Fruit fly (Drosophila melanogaster) whole organism, embryonic: ENCODE measurements around the gene ppk.

ENCODE experiments used
- BEAF-32 ChIP-seq: fragments of 200-800 bp; sonication (Bioruptor generic); optimal IDR thresholded peaks from 3 replicates; lab custom pipeline; 2017; ENCODE audit warnings: missing biosample characterization, missing genetic modification characterization, mild to moderate bottlenecking, moderate library complexity, missing genetic modification reagents
- Bgb ChIP-seq: fragments of 200-800 bp; sonication (Bioruptor generic); IDR thresholded peaks from 2 replicates; pipeline ENCODE4 v1.3.6; 2022; ENCODE audit warnings: missing biosample characterization, missing genetic modification characterization; ENCODE audit not compliant: partially characterized antibody
- BtbVII ChIP-seq: fragments of 200-800 bp; sonication (Bioruptor generic); optimal IDR thresholded peaks from 3 replicates; lab custom pipeline; 2017; ENCODE audit warnings: missing biosample characterization, mild to moderate bottlenecking, missing genetic modification characterization
- CG10431 ChIP-seq: fragments of 200-800 bp; sonication (Bioruptor generic); optimal IDR thresholded peaks from 3 replicates; lab custom pipeline; 2018; ENCODE audit warnings: missing biosample characterization, mild to moderate bottlenecking, missing genetic modification characterization
- CG10979 ChIP-seq: fragments of 200-800 bp; sonication (Bioruptor generic); optimal IDR thresholded peaks from 2 replicates; lab custom pipeline; 2018; ENCODE audit warnings: missing biosample characterization, mild to moderate bottlenecking, missing genetic modification characterization, moderate library complexity
- CG11456 ChIP-seq: fragments of 200-800 bp; sonication (Bioruptor generic); IDR thresholded peaks from 3 replicates; pipeline ENCODE4 v1.3.6; 2022; ENCODE audit warnings: missing biosample characterization, missing genetic modification characterization
- CG12219 ChIP-seq: fragments of 200-800 bp; sonication (Bioruptor generic); optimal IDR thresholded peaks from 3 replicates; lab custom pipeline; 2018; ENCODE audit warnings: missing biosample characterization, mild to moderate bottlenecking, missing genetic modification characterization
- CG12236 ChIP-seq: fragments of 200-800 bp; sonication (Bioruptor generic); optimal IDR thresholded peaks from 2 replicates; lab custom pipeline; 2016; ENCODE audit warnings: missing biosample characterization, missing genetic modification characterization
- CG13123 ChIP-seq: fragments of 200-800 bp; sonication (Bioruptor generic); optimal IDR thresholded peaks from 2 replicates; lab custom pipeline; 2016; ENCODE audit warnings: missing biosample characterization, missing genetic modification characterization
- CG14441 ChIP-seq: fragments of 200-800 bp; sonication (Bioruptor generic); IDR thresholded peaks from 2 replicates; pipeline ENCODE4 v1.3.6; 2022; ENCODE audit warnings: missing biosample characterization, missing genetic modification characterization
- CG15514 ChIP-seq: fragments of 200-800 bp; sonication (Bioruptor generic); optimal IDR thresholded peaks from 3 replicates; lab custom pipeline; 2017; ENCODE audit warnings: missing biosample characterization, missing genetic modification characterization, mild to moderate bottlenecking, moderate library complexity, missing genetic modification reagents
- CG17829 ChIP-seq: fragments of 200-800 bp; optimal IDR thresholded peaks from 2 replicates; lab custom pipeline; 2019; ENCODE audit warnings: missing biosample characterization, mild to moderate bottlenecking, missing genetic modification characterization, moderate library complexity
- CG1792 ChIP-seq: fragments of 200-800 bp; sonication (Bioruptor generic); optimal IDR thresholded peaks from 2 replicates; lab custom pipeline; 2016; ENCODE audit warnings: missing biosample characterization, missing genetic modification characterization
- CG31224 ChIP-seq: fragments of 200-800 bp; sonication (Bioruptor generic); IDR thresholded peaks from 2 replicates; pipeline ENCODE4 v1.3.6; 2022; ENCODE audit warnings: missing biosample characterization, missing genetic modification characterization
- CG6683 ChIP-seq: fragments of 200-800 bp; sonication (Bioruptor generic); optimal IDR thresholded peaks from 2 replicates; lab custom pipeline; 2017; ENCODE audit warnings: missing biosample characterization, mild to moderate bottlenecking, missing genetic modification characterization, missing genetic modification reagents
- CG8290 ChIP-seq, 3 experiments: fragments of 200-800 bp; sonication (Bioruptor generic); optimal IDR thresholded peaks; 2 replicates each; lab custom pipeline; 2016 to 2019; ENCODE audit warnings: missing biosample characterization in 3 of 3, missing genetic modification characterization in 3 of 3, mild to moderate bottlenecking in 2 of 3, moderate library complexity in 1 of 3
- CrebB ChIP-seq: fragments of 200-800 bp; sonication (Bioruptor generic); optimal IDR thresholded peaks from 3 replicates; lab custom pipeline; 2018; ENCODE audit warnings: missing biosample characterization, mild to moderate bottlenecking, missing genetic modification characterization
- Dad ChIP-seq: fragments of 200-800 bp; sonication (Bioruptor generic); optimal IDR thresholded peaks from 3 replicates; lab custom pipeline; 2016; ENCODE audit warnings: missing biosample characterization, missing genetic modification characterization
- Dfd ChIP-seq, 2 experiments: fragments of >200 bp; optimal IDR thresholded peaks; 2 replicates each; lab custom pipeline; 2017; ENCODE audit warnings: missing biosample characterization in 2 of 2, missing genetic modification characterization in 2 of 2
- Drgx ChIP-seq: fragments of 200-800 bp; sonication (Bioruptor generic); IDR thresholded peaks from 2 replicates; pipeline ENCODE4 v1.3.6; 2022; ENCODE audit warnings: missing biosample characterization, missing genetic modification characterization
- HmgZ ChIP-seq: fragments of 200-800 bp; sonication (Bioruptor generic); optimal IDR thresholded peaks from 2 replicates; lab custom pipeline; 2018; ENCODE audit warnings: missing biosample characterization, mild to moderate bottlenecking, missing genetic modification characterization
- MTF-1 ChIP-seq: fragments of 200-800 bp; sonication (Bioruptor generic); optimal IDR thresholded peaks from 2 replicates; lab custom pipeline; 2018; ENCODE audit warnings: missing biosample characterization, mild to moderate bottlenecking, missing genetic modification characterization, borderline replicate concordance
- Med ChIP-seq: fragments of 200-800 bp; sonication (Bioruptor generic); peaks from one replicate; lab custom pipeline; 2016; ENCODE audit warnings: missing biosample characterization, missing genetic modification characterization, mild to moderate bottlenecking, inconsistent platforms, moderate library complexity
- Mes4 ChIP-seq: fragments of 200-800 bp; sonication (Bioruptor generic); optimal IDR thresholded peaks from 2 replicates; lab custom pipeline; 2016; ENCODE audit warnings: missing biosample characterization, missing genetic modification characterization
- NK7.1 ChIP-seq: fragments of 200-800 bp; sonication (Bioruptor generic); optimal IDR thresholded peaks from 3 replicates; lab custom pipeline; 2016; ENCODE audit warnings: missing biosample characterization, missing genetic modification characterization
- Oli ChIP-seq: fragments of 200-800 bp; sonication (Bioruptor generic); optimal IDR thresholded peaks from 2 replicates; lab custom pipeline; 2018; ENCODE audit warnings: missing biosample characterization, mild to moderate bottlenecking, missing genetic modification characterization, moderate library complexity
- Rfx ChIP-seq: fragments of 200-800 bp; sonication (Bioruptor generic); IDR thresholded peaks from 2 replicates; pipeline ENCODE4 v1.3.6; 2022; ENCODE audit warnings: missing biosample characterization, missing genetic modification characterization
- Vsx1 ChIP-seq: fragments of 200-800 bp; sonication (Bioruptor generic); optimal IDR thresholded peaks from 2 replicates; lab custom pipeline; 2017; ENCODE audit warnings: missing biosample characterization, mild to moderate bottlenecking, missing genetic modification characterization, missing genetic modification reagents
- chm ChIP-seq: fragments of 200-800 bp; sonication (Bioruptor generic); IDR thresholded peaks from 2 replicates; pipeline ENCODE4 v1.3.6; 2022; ENCODE audit warnings: missing biosample characterization, missing genetic modification characterization
- ci ChIP-seq: fragments of 200-800 bp; sonication (Bioruptor generic); IDR thresholded peaks from 3 replicates; pipeline ENCODE4 v1.3.6; 2022; ENCODE audit warnings: missing biosample characterization, missing genetic modification characterization
- dpn ChIP-seq, 2 experiments: fragments of 200-800 bp; sonication (Bioruptor generic); optimal IDR thresholded peaks; 3 replicates each; lab custom pipeline; 2016; ENCODE audit warnings: missing biosample characterization in 2 of 2, missing genetic modification characterization in 2 of 2
- gcm ChIP-seq: fragments of 200-800 bp; sonication (Bioruptor generic); optimal IDR thresholded peaks from 2 replicates; lab custom pipeline; 2019; ENCODE audit warnings: missing biosample characterization, mild to moderate bottlenecking, missing genetic modification characterization, moderate library complexity
- hkb ChIP-seq, 2 experiments: fragments of 200-800 bp in 1 of 2; fragments of >200 bp in 1 of 2; sonication (Bioruptor generic) in 1 of 2; IDR thresholded peaks in 1 of 2; optimal IDR thresholded peaks in 1 of 2; 2 replicates each; pipeline versions ENCODE4 v1.3.6 to Lab custom; 2017 to 2022; ENCODE audit warnings: missing biosample characterization in 1 of 2, missing genetic modification characterization in 1 of 2
- mld ChIP-seq: fragments of 200-800 bp; sonication (Bioruptor generic); IDR thresholded peaks from 3 replicates; pipeline ENCODE4 v1.3.6; 2022; ENCODE audit warnings: missing biosample characterization, missing genetic modification characterization; ENCODE audit not compliant: partially characterized antibody
- nerfin-1 ChIP-seq: fragments of 200-800 bp; sonication (Bioruptor generic); optimal IDR thresholded peaks from 3 replicates; lab custom pipeline; 2019; ENCODE audit warnings: missing biosample characterization, mild to moderate bottlenecking, missing genetic modification characterization, moderate library complexity
- oc ChIP-seq: fragments of 200-800 bp; sonication (Bioruptor generic); optimal IDR thresholded peaks from 2 replicates; lab custom pipeline; 2018; ENCODE audit warnings: missing biosample characterization, mild to moderate bottlenecking, missing genetic modification characterization, moderate library complexity
- run ChIP-seq: fragments of 200-800 bp; sonication (Bioruptor generic); optimal IDR thresholded peaks from 3 replicates; lab custom pipeline; 2018; ENCODE audit warnings: missing biosample characterization, mild to moderate bottlenecking, missing genetic modification characterization
- salm ChIP-seq: fragments of 200-800 bp; sonication (Bioruptor generic); optimal IDR thresholded peaks from 2 replicates; lab custom pipeline; 2018; ENCODE audit warnings: missing biosample characterization, mild to moderate bottlenecking, missing genetic modification characterization
- schlank ChIP-seq: fragments of 200-800 bp; sonication (Bioruptor generic); optimal IDR thresholded peaks from 2 replicates; lab custom pipeline; 2018; ENCODE audit warnings: missing biosample characterization, mild to moderate bottlenecking, missing genetic modification characterization
- sens ChIP-seq: fragments of 200-800 bp; sonication (Bioruptor generic); peaks from one replicate; lab custom pipeline; 2016; ENCODE audit warnings: missing biosample characterization, missing genetic modification characterization
- sr ChIP-seq: fragments of 200-800 bp; sonication (Bioruptor generic); IDR thresholded peaks from 3 replicates; pipeline ENCODE4 v1.3.6; 2022; ENCODE audit warnings: missing biosample characterization, missing genetic modification characterization
- ssp ChIP-seq: fragments of 200-800 bp; sonication (Bioruptor generic); IDR thresholded peaks from 2 replicates; pipeline ENCODE4 v1.3.6; 2022; ENCODE audit warnings: missing biosample characterization, missing genetic modification characterization
- stc ChIP-seq: fragments of 200-800 bp; sonication (Bioruptor generic); IDR thresholded peaks from 2 replicates; pipeline ENCODE4 v1.3.6; 2022; ENCODE audit warnings: missing biosample characterization, missing genetic modification characterization
- tgo ChIP-seq: fragments of 200-800 bp; sonication (Bioruptor generic); IDR thresholded peaks from 3 replicates; pipeline ENCODE4 v1.3.6; 2022; ENCODE audit warnings: missing biosample characterization, missing genetic modification characterization
- unc-4 ChIP-seq: fragments of 200-800 bp; sonication (Bioruptor generic); IDR thresholded peaks from 2 replicates; pipeline ENCODE4 v1.3.6; 2022; ENCODE audit warnings: missing biosample characterization, missing genetic modification characterization; ENCODE audit not compliant: partially characterized antibody
- unpg ChIP-seq: fragments of 200-800 bp; sonication (Bioruptor generic); optimal IDR thresholded peaks from 3 replicates; lab custom pipeline; 2018; ENCODE audit warnings: missing biosample characterization, mild to moderate bottlenecking, missing genetic modification characterization, moderate library complexity

ppk gene

dm6 chr2L:14408383-14409004 is 27.5 kb upstream of the ppk start (continued):
- no peak for TF ChIP-seq CG14441 (GFP tag; lab: Robert Waterston, UW)
- no peak for TF ChIP-seq CG8290 (GFP tag; optimal IDR thresholded peaks at IDR 0.05; lab: Kevin White, UChicago)
- peak in 1 of 2 experiments; percentile 6 for TF ChIP-seq CG8290 (tag; optimal IDR thresholded peaks at IDR 0.05; lab: Kevin White, UChicago)
- TF ChIP-seq Vsx1 (GFP tag; lab: Kevin White, UChicago), result peak; percentile 2
- no peak for TF ChIP-seq CG13123
- TF ChIP-seq BEAF-32 (GFP tag; lab: Kevin White, UChicago), result no peak
- TF ChIP-seq HmgZ (tag; lab: Kevin White, UChicago), result no peak
- TF ChIP-seq chm (GFP tag; lab: Robert Waterston, UW), result 0 out of 2 replicates have a peak, but pooled peaks have one; percentile 16
- peak; percentile 55 for TF ChIP-seq Med (GFP tag; lab: Kevin White, UChicago)
- TF ChIP-seq Rfx (GFP tag; lab: Robert Waterston, UW), result no peak
- TF ChIP-seq sens (GFP tag; lab: Kevin White, UChicago), result peak; percentile 5
- TF ChIP-seq ssp (GFP tag; lab: Robert Waterston, UW), result no peak
- no peak for TF ChIP-seq CG12236 (GFP tag; lab: Kevin White, UChicago)
- no peak for TF ChIP-seq unc-4
- TF ChIP-seq Bgb (GFP tag; lab: Robert Waterston, UW), result 0 out of 2 replicates have a peak, but pooled peaks have one; percentile 22
- no peak for TF ChIP-seq schlank (tag; lab: Kevin White, UChicago)
- no peak for TF ChIP-seq CG31224 (GFP tag; lab: Robert Waterston, UW)
- 0 out of 3 replicates have a peak, but pooled peaks have one; percentile 21 for TF ChIP-seq mld (GFP tag; lab: Robert Waterston, UW)

dm6 chr2L:14404744-14405449 is 23.9 kb upstream of the ppk start:
- TF ChIP-seq tgo (GFP tag; lab: Robert Waterston, UW) (no peak), MTF-1 (GFP tag; lab: Kevin White, UChicago) (no peak), CG1792 (GFP tag; lab: Kevin White, UChicago) (no peak), dpn (GFP tag; optimal IDR thresholded peaks at IDR 0.05; lab: Kevin White, UChicago) (no peak), Dfd (GFP tag; optimal IDR thresholded peaks at IDR 0.05; lab: Kevin White, UChicago) (no peak), CG15514 (peak; percentile 16), CG12219 (GFP tag; lab: Kevin White, UChicago) (peak; percentile 2), ci (GFP tag; lab: Robert Waterston, UW) (no peak), BtbVII (GFP tag; lab: Kevin White, UChicago) (peak; percentile 31), CG10979 (tag; lab: Kevin White, UChicago) (peak; percentile 20), salm (peak; percentile 39), CG11456 (GFP tag; lab: Robert Waterston, UW) (no peak), NK7.1 (no peak), oc (tag; lab: Kevin White, UChicago) (no peak), Mes4 (no peak), Dad (no peak), CG17829 (no peak), sr (GFP tag; lab: Robert Waterston, UW) (no peak), nerfin-1 (peak; percentile 10), CG10431 (GFP tag; lab: Kevin White, UChicago) (peak; percentile 27), CrebB (tag; lab: Kevin White, UChicago) (no peak), CG6683 (GFP tag; lab: Kevin White, UChicago) (no peak), unpg (GFP tag; lab: Kevin White, UChicago) (peak; percentile 72), sens (GFP tag; lab: Kevin White, UChicago) (peak; percentile 70), CG8290 (GFP tag; optimal IDR thresholded peaks at IDR 0.05; lab: Kevin White, UChicago) (no peak), CG8290 (tag; optimal IDR thresholded peaks at IDR 0.05; lab: Kevin White, UChicago) (peak in 1 of 2 experiments; percentile 32), hkb (optimal IDR thresholded peaks at IDR 0.05; lab: Kevin White, UChicago) (no peak), hkb (GFP tag; IDR thresholded peaks at IDR 0.05; lab: Robert Waterston, UW) (no peak), stc (GFP tag; lab: Robert Waterston, UW) (peak; percentile 43; the same call in 1 of the 2 replicates), Oli (tag; lab: Kevin White, UChicago) (peak; percentile 17), Drgx (GFP tag; lab: Robert Waterston, UW) (no peak), gcm (peak; percentile 60), run (tag; lab: Kevin White, UChicago) (peak; percentile 23)
